Worm (Caenorhabditis elegans) whole organism, L4 larva: ENCODE data around the gene pro-1.

ENCODE experiments used
- D1046.2 ChIP-seq: fragments of 200-800 bp; sonication (Bioruptor generic); IDR thresholded peaks from 2 replicates; pipeline ENCODE4 v1.3.6; 2022; ENCODE audit warnings: missing genetic modification characterization, missing compliant biosample characterization
- F37D6.2 ChIP-seq: sonication (generic microtip); optimal IDR thresholded peaks from 2 replicates; lab custom pipeline; 2016; ENCODE audit warnings: mild to moderate bottlenecking, missing genetic modification characterization, missing compliant biosample characterization
- R02D3.7 ChIP-seq: fragments of 150-350 bp; sonication (generic microtip); optimal IDR thresholded peaks from 3 replicates; lab custom pipeline; 2014; ENCODE audit warnings: missing biosample characterization, missing genetic modification characterization
- T20F7.1 ChIP-seq: fragments of 200-800 bp; sonication (Bioruptor generic); optimal IDR thresholded peaks from 2 replicates; lab custom pipeline; 2018; ENCODE audit warnings: mild to moderate bottlenecking, missing genetic modification characterization, missing compliant biosample characterization
- Y48G9A.11 ChIP-seq: fragments of 200-800 bp; sonication (Bioruptor generic); IDR thresholded peaks from 2 replicates; pipeline ENCODE4 v1.3.6; 2022; ENCODE audit warnings: missing genetic modification reagents, missing genetic modification characterization, missing compliant biosample characterization
- Y5F2A.4 ChIP-seq: fragments of 200-800 bp; sonication (Bioruptor generic); optimal IDR thresholded peaks from 2 replicates; lab custom pipeline; 2018; ENCODE audit warnings: mild to moderate bottlenecking, missing genetic modification characterization, missing compliant biosample characterization
- aha-1 ChIP-seq: fragments of 150-350 bp; peaks from one replicate; lab custom pipeline; 2014; ENCODE audit warnings: missing biosample characterization, missing genetic modification characterization
- ama-1 ChIP-seq: fragments of 150-350 bp; optimal IDR thresholded peaks from 2 replicates; lab custom pipeline; 2014; ENCODE audit warnings: inconsistent platforms, mixed read lengths
- arid-1 ChIP-seq: fragments of 200-800 bp; sonication (Bioruptor generic); conservative IDR thresholded peaks from 2 replicates; pipeline ENCODE4 v1.3.6; 2022; ENCODE audit warnings: missing genetic modification reagents, missing genetic modification characterization, missing compliant biosample characterization
- ces-1 ChIP-seq: fragments of 150-350 bp; sonication (generic microtip); optimal IDR thresholded peaks from 4 replicates; lab custom pipeline; 2014; ENCODE audit warnings: missing biosample characterization, missing genetic modification reagents, missing genetic modification characterization
- ctbp-1 ChIP-seq: fragments of 200-800 bp; sonication (Bioruptor generic); IDR thresholded peaks from 2 replicates; pipeline ENCODE4 v1.3.6; 2022; ENCODE audit warnings: missing genetic modification reagents, missing genetic modification characterization, missing compliant biosample characterization
- daf-12 ChIP-seq: fragments of 150-350 bp; optimal IDR thresholded peaks from 2 replicates; lab custom pipeline; 2014; ENCODE audit warnings: missing biosample characterization, missing genetic modification reagents, missing genetic modification characterization
- daf-16 ChIP-seq, 3 experiments: sonication (generic microtip); optimal IDR thresholded peaks; 2 replicates each; lab custom pipeline; 2016 to 2017; ENCODE audit warnings: missing genetic modification characterization in 3 of 3, missing genetic modification reagents in 3 of 3, mild to moderate bottlenecking in 2 of 3, missing compliant biosample characterization in 2 of 3, missing biosample characterization in 1 of 3, moderate library complexity in 1 of 3
- daf-8 ChIP-seq: fragments of 200-800 bp; sonication (Bioruptor generic); IDR thresholded peaks from 2 replicates; pipeline ENCODE4 v1.3.6; 2022; ENCODE audit warnings: missing genetic modification characterization, missing compliant biosample characterization
- dmd-6 ChIP-seq: fragments of 200-800 bp; sonication (Bioruptor generic); IDR thresholded peaks from 2 replicates; pipeline ENCODE4 v1.3.6; 2022; ENCODE audit warnings: missing genetic modification reagents, missing genetic modification characterization, missing compliant biosample characterization
- fkh-10 ChIP-seq: fragments of 150-350 bp; optimal IDR thresholded peaks from 2 replicates; lab custom pipeline; 2014; ENCODE audit warnings: missing biosample characterization, missing genetic modification reagents, missing genetic modification characterization
- hif-1 ChIP-seq, 2 experiments: sonication (generic microtip); optimal IDR thresholded peaks; 2 replicates each; lab custom pipeline; 2016 to 2017; ENCODE audit warnings: missing compliant biosample characterization in 2 of 2, missing genetic modification characterization in 2 of 2, missing genetic modification reagents in 2 of 2, missing genotype in 2 of 2, mild to moderate bottlenecking in 1 of 2
- hlh-11 ChIP-seq: fragments of 200-800 bp; sonication (Bioruptor generic); optimal IDR thresholded peaks from 2 replicates; lab custom pipeline; 2018; ENCODE audit warnings: mild to moderate bottlenecking, missing genetic modification characterization, missing compliant biosample characterization
- hlh-30 ChIP-seq: sonication (generic microtip); optimal IDR thresholded peaks from 2 replicates; lab custom pipeline; 2017; ENCODE audit warnings: antibody characterized with exemption, mild to moderate bottlenecking, missing genetic modification characterization, missing compliant biosample characterization; ENCODE audit not compliant: insufficient read depth
- jun-1 ChIP-seq: fragments of 150-350 bp; optimal IDR thresholded peaks from 2 replicates; lab custom pipeline; 2014; ENCODE audit warnings: missing biosample characterization, missing genetic modification reagents, missing genetic modification characterization
- lim-7 ChIP-seq: fragments of 200-800 bp; sonication (Bioruptor generic); IDR thresholded peaks from 2 replicates; pipeline ENCODE4 v1.3.6; 2022; ENCODE audit warnings: missing genetic modification characterization, missing compliant biosample characterization
- lin-1 ChIP-seq: fragments of 200-800 bp; sonication (Bioruptor generic); IDR thresholded peaks from 2 replicates; pipeline ENCODE4 v1.3.6; 2022; ENCODE audit warnings: missing genetic modification reagents, missing genetic modification characterization, missing compliant biosample characterization
- lin-13 ChIP-seq: fragments of 150-350 bp; optimal IDR thresholded peaks from 2 replicates; lab custom pipeline; 2014; ENCODE audit warnings: missing biosample characterization, missing genetic modification reagents, missing genetic modification characterization
- lin-15B ChIP-seq: fragments of 150-350 bp; sonication (generic microtip); optimal IDR thresholded peaks from 3 replicates; lab custom pipeline; 2014; ENCODE audit warnings: missing biosample characterization, missing genetic modification characterization
- lin-29 ChIP-seq: fragments of 200-800 bp; sonication (Bioruptor generic); IDR thresholded peaks from 2 replicates; pipeline ENCODE4 v1.3.6; 2022; ENCODE audit warnings: missing genetic modification reagents, missing genetic modification characterization, missing compliant biosample characterization
- lin-39 ChIP-seq: fragments of 150-350 bp; optimal IDR thresholded peaks from 2 replicates; lab custom pipeline; 2014; ENCODE audit warnings: missing biosample characterization, missing genetic modification reagents, missing genetic modification characterization
- lir-3 ChIP-seq: sonication (generic microtip); optimal IDR thresholded peaks from 2 replicates; lab custom pipeline; 2016; ENCODE audit warnings: mild to moderate bottlenecking, missing genetic modification characterization, missing compliant biosample characterization
- madf-5 ChIP-seq, 2 experiments: fragments of 200-800 bp; sonication (Bioruptor generic); IDR thresholded peaks; 2 replicates each; pipeline ENCODE4 v1.3.6; 2022; ENCODE audit warnings: missing compliant biosample characterization in 2 of 2, missing genetic modification characterization in 2 of 2
- mdl-1 ChIP-seq, 2 experiments: fragments of 150-350 bp in 1 of 2; sonication (generic microtip) in 1 of 2; optimal IDR thresholded peaks; 2 replicates each; lab custom pipeline; 2014 to 2017; ENCODE audit warnings: missing biosample characterization in 2 of 2, missing genetic modification characterization in 2 of 2
- mep-1 ChIP-seq: fragments of 150-350 bp; sonication (generic microtip); optimal IDR thresholded peaks from 3 replicates; lab custom pipeline; 2014; ENCODE audit warnings: missing biosample characterization, missing genetic modification characterization
- mxl-2 ChIP-seq: fragments of 200-800 bp; sonication (Bioruptor generic); conservative IDR thresholded peaks from 2 replicates; pipeline ENCODE4 v1.3.6; 2022; ENCODE audit warnings: missing genetic modification reagents, missing genetic modification characterization, missing compliant biosample characterization
- mxl-3 ChIP-seq: fragments of 200-800 bp; sonication (Bioruptor generic); optimal IDR thresholded peaks from 2 replicates; lab custom pipeline; 2018; ENCODE audit warnings: mild to moderate bottlenecking, missing genetic modification characterization, missing compliant biosample characterization
- nhr-10 ChIP-seq: fragments of 150-350 bp; optimal IDR thresholded peaks from 2 replicates; lab custom pipeline; 2014; ENCODE audit warnings: missing biosample characterization, missing genetic modification characterization
- nhr-102 ChIP-seq: sonication (generic microtip); optimal IDR thresholded peaks from 2 replicates; lab custom pipeline; 2016; ENCODE audit warnings: mild to moderate bottlenecking, missing genetic modification characterization, moderate library complexity, missing compliant biosample characterization
- nhr-11 ChIP-seq: fragments of 150-350 bp; optimal IDR thresholded peaks from 2 replicates; lab custom pipeline; 2014; ENCODE audit warnings: missing biosample characterization, missing genetic modification characterization
- nhr-237 ChIP-seq: sonication (generic microtip); optimal IDR thresholded peaks from 2 replicates; lab custom pipeline; 2017; ENCODE audit warnings: missing biosample characterization, missing genetic modification characterization
- nhr-28 ChIP-seq: fragments of 150-350 bp; optimal IDR thresholded peaks from 2 replicates; lab custom pipeline; 2014; ENCODE audit warnings: missing biosample characterization, missing genetic modification characterization
- nhr-77 ChIP-seq: fragments of 150-350 bp; optimal IDR thresholded peaks from 2 replicates; lab custom pipeline; 2014; ENCODE audit warnings: missing biosample characterization, missing genetic modification characterization
- pha-4 ChIP-seq, 2 experiments: fragments of 150-350 bp in 1 of 2; fragments of 200-800 bp in 1 of 2; sonication (Bioruptor generic) in 1 of 2; IDR thresholded peaks in 1 of 2; optimal IDR thresholded peaks in 1 of 2; 2 replicates each; pipeline versions ENCODE4 v1.3.6 to Lab custom; 2014 to 2022; ENCODE audit warnings: missing genetic modification characterization in 2 of 2, missing genetic modification reagents in 2 of 2, missing biosample characterization in 1 of 2, missing compliant biosample characterization in 1 of 2
- set-16 ChIP-seq: fragments of 200-800 bp; sonication (Bioruptor generic); IDR thresholded peaks from 2 replicates; pipeline ENCODE4 v1.3.6; 2022; ENCODE audit warnings: missing genetic modification reagents, missing genetic modification characterization, missing compliant biosample characterization
- tra-1 ChIP-seq: fragments of 200-800 bp; sonication (Bioruptor generic); IDR thresholded peaks from 2 replicates; pipeline ENCODE4 v1.3.6; 2022; ENCODE audit warnings: missing genetic modification reagents, missing genetic modification characterization, missing compliant biosample characterization
- unc-62 ChIP-seq, 3 experiments: fragments of 150-350 bp in 1 of 3; sonication (generic microtip); optimal IDR thresholded peaks in 2 of 3; peaks in 1 of 3; 1 replicate in 1 of 3; 2 replicates in 2 of 3; lab custom pipeline; 2014 to 2017; ENCODE audit warnings: missing biosample characterization in 3 of 3, missing genetic modification characterization in 3 of 3, missing genetic modification reagents in 3 of 3, missing genotype in 1 of 3

pro-1 gene

ce11 chrII:10558962-10559415 lies 17.2 kb upstream of the pro-1 start (continued):
- TF ChIP-seq arid-1 = no peak
- peak; percentile 61; the same call in 1 of the 2 replicates for TF ChIP-seq set-16
- TF ChIP-seq ama-1 (lab: Kevin White, UChicago) = peak; percentile 3
- no peak for TF ChIP-seq lin-13 (GFP tag; lab: Kevin White, UChicago)
- TF ChIP-seq lin-29 (GFP tag; lab: Robert Waterston, UW) = peak; percentile 24; the same call in 1 of the 2 replicates
- no peak for TF ChIP-seq nhr-102 (tag; lab: Kevin White, UChicago)
- no peak for TF ChIP-seq R02D3.7 (tag; lab: Kevin White, UChicago)

DNA sequence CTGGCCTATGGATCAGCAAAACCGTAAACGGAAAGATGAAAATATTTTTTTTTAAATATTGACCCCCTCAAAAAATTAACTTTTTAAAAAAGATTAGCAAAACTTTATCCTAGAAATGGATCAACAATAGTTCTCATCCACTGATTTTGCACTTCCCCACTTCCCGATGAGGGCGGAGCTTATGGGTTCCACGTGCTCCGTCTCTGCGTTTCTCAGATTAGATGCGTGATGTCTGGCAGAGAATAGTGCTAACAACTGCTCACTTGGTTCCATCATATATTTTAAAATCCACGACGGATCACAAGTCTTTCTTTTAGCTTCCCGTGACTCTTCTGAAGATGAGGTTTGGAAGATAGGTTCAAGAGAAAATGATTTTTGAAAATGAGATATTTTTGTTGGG lies 16.5 kb upstream of the pro-1 start:
- TF ChIP-seq lim-7 (GFP tag; lab: Robert Waterston, UW) (no peak), hlh-30 (peak; percentile 66), mep-1 (no peak), lin-29 (GFP tag; lab: Robert Waterston, UW) (no peak), nhr-77 (tag; lab: Kevin White, UChicago) (no peak), nhr-11 (tag; lab: Kevin White, UChicago) (peak; percentile 87), mdl-1 (tag; optimal IDR thresholded peaks at IDR 0.05; lab: Kevin White, UChicago) (peak in 1 of 2 experiments; percentile 3), mxl-3 (GFP tag; lab: Kevin White, UChicago) (peak; percentile 25), D1046.2 (no peak), tra-1 (GFP tag; lab: Robert Waterston, UW) (no peak), daf-16 (GFP tag; optimal IDR thresholded peaks at IDR 0.05; lab: Kevin White, UChicago) (peak in 1 of 2 experiments; percentile 43), daf-16 (tag; optimal IDR thresholded peaks at IDR 0.05; lab: Kevin White, UChicago) (no peak)

DNA sequence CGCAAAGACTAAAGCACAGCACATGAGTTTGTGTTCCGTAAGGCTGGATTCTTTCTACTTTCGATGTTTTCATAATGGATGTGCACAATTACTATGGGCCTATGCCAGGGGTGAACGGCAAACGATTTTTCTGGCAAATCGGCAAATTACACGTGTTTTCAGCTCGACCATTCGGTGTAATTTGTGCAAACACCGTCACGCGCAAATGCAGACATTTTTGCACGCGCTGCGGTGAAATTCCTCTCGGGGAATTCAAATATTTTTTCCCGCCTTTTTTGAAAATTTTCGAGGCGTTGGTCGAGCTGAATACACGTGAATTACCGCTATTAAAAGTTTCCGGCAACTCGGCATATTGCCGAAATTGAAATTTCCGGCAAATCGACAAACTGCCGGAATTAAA lies 15.8 kb upstream of the pro-1 start:
- peak; percentile 34 for TF ChIP-seq aha-1
- TF ChIP-seq madf-5 (GFP tag; IDR thresholded peaks at IDR 0.05; lab: Robert Waterston, UW) = 0 out of 4 replicates have a peak, but pooled peaks of 1 of the 2 experiments have one; percentile 63
- 0 out of 2 replicates have a peak, but pooled peaks have one; percentile 38 for TF ChIP-seq Y48G9A.11 (GFP tag; lab: Robert Waterston, UW)

DNA sequence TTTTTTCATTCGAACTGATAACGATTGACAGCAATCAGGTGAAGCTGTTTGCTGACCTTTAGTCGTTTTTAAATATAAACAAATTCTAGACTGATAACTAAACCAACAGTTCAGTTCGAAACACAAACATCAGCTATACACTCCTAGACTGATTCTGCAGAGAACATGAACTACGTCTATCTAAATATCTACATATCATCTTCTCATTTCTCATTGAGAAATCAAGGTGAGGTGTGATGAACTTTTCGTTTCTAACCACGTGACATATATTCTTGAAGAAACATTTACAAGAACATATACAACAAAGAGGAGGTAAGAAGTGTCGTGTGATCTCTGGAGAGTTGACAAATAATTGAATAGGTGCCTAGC lies 15.4 kb upstream of the pro-1 start:
- TF ChIP-seq nhr-237 (tag; lab: Kevin White, UChicago) = no peak
- no peak for TF ChIP-seq jun-1 (tag; lab: Kevin White, UChicago)
- TF ChIP-seq mep-1 = peak; percentile 66
- no peak for TF ChIP-seq ctbp-1 (GFP tag; lab: Robert Waterston, UW)
- no peak for TF ChIP-seq F37D6.2 (tag; lab: Kevin White, UChicago)
- no peak for TF ChIP-seq daf-8 (GFP tag; lab: Robert Waterston, UW)
- no peak for TF ChIP-seq lir-3 (tag; lab: Kevin White, UChicago)
- peak in 1 of 2 experiments; percentile 70 for TF ChIP-seq unc-62 (GFP tag; optimal IDR thresholded peaks at IDR 0.05 in 1 of 2; lab: Kevin White, UChicago)
- no peak for TF ChIP-seq unc-62 (tag; optimal IDR thresholded peaks at IDR 0.05; lab: Kevin White, UChicago)
- no peak for TF ChIP-seq lin-39 (tag; lab: Kevin White, UChicago)
- peak; percentile 87 for TF ChIP-seq nhr-28 (tag; lab: Kevin White, UChicago)
- TF ChIP-seq daf-12 (tag; lab: Kevin White, UChicago) = no peak
- no peak for TF ChIP-seq Y5F2A.4 (GFP tag; lab: Kevin White, UChicago)
- TF ChIP-seq nhr-11 (tag; lab: Kevin White, UChicago) = peak; percentile 29
- no peak for TF ChIP-seq mxl-2 (GFP tag; lab: Robert Waterston, UW)
- TF ChIP-seq T20F7.1 (GFP tag; lab: Kevin White, UChicago) = peak; percentile 40
- TF ChIP-seq lin-1 (GFP tag; lab: Robert Waterston, UW) = no peak
- no peak for TF ChIP-seq fkh-10 (GFP tag; lab: Kevin White, UChicago)
- TF ChIP-seq dmd-6 (GFP tag; lab: Robert Waterston, UW) = no peak; the same call in 1 of the 2 replicates
- 0 out of 2 replicates have a peak, but pooled peaks have one; percentile 2 for TF ChIP-seq tra-1 (GFP tag; lab: Robert Waterston, UW)
- peak in 1 of 2 experiments; percentile 3 for TF ChIP-seq hif-1 (tag; optimal IDR thresholded peaks at IDR 0.05; lab: Kevin White, UChicago)
- peak; percentile 2 for TF ChIP-seq mxl-3 (GFP tag; lab: Kevin White, UChicago)
- no peak for TF ChIP-seq D1046.2
- TF ChIP-seq aha-1 = no peak
- TF ChIP-seq daf-16 (GFP tag; optimal IDR thresholded peaks at IDR 0.05; lab: Kevin White, UChicago) = no peak
- TF ChIP-seq daf-16 (tag; optimal IDR thresholded peaks at IDR 0.05; lab: Kevin White, UChicago) = peak; percentile 95
- TF ChIP-seq pha-4 (GFP tag; IDR thresholded peaks at IDR 0.05; lab: Robert Waterston, UW) = no peak
- no peak for TF ChIP-seq pha-4 (tag; optimal IDR thresholded peaks at IDR 0.05; lab: Kevin White, UChicago)
- peak; percentile 53 for TF ChIP-seq hlh-11 (tag; lab: Kevin White, UChicago)
- no peak for TF ChIP-seq ces-1
- no peak for TF ChIP-seq lin-15B
- TF ChIP-seq nhr-77 (tag; lab: Kevin White, UChicago) = peak; percentile 25
- peak in 1 of 2 experiments; percentile 68 for TF ChIP-seq mdl-1 (tag; optimal IDR thresholded peaks at IDR 0.05; lab: Kevin White, UChicago)
- no peak for TF ChIP-seq nhr-10 (tag; lab: Kevin White, UChicago)
